Worm (Caenorhabditis elegans) whole organism, midembryonic: ENCODE results near the gene str-196.

ENCODE experiments used
- flt-1 ChIP-seq: fragments of 200-800 bp; sonication (Bioruptor generic); IDR thresholded peaks from 2 replicates; pipeline ENCODE4 v1.3.6; 2022; ENCODE audit warnings: missing genetic modification characterization, missing compliant biosample characterization
- klf-2 ChIP-seq: fragments of 200-800 bp; sonication (Bioruptor generic); conservative IDR thresholded peaks from 2 replicates; pipeline ENCODE4 v1.3.6; 2022; ENCODE audit warnings: missing genetic modification reagents, missing genetic modification characterization, missing compliant biosample characterization
- tab-1 ChIP-seq: fragments of 200-800 bp; sonication (Bioruptor generic); IDR thresholded peaks from 2 replicates; pipeline ENCODE4 v1.3.6; 2022; ENCODE audit warnings: missing genetic modification characterization, missing compliant biosample characterization
- ztf-23 ChIP-seq: fragments of 200-800 bp; sonication (Bioruptor generic); IDR thresholded peaks from 2 replicates; pipeline ENCODE4 v1.3.6; 2022; ENCODE audit warnings: missing genetic modification reagents, missing genetic modification characterization, missing compliant biosample characterization
- ztf-29 ChIP-seq: fragments of 200-800 bp; sonication (Bioruptor generic); IDR thresholded peaks from 2 replicates; pipeline ENCODE4 v1.3.6; 2022; ENCODE audit warnings: missing genetic modification reagents, missing genetic modification characterization, missing compliant biosample characterization

DNA sequence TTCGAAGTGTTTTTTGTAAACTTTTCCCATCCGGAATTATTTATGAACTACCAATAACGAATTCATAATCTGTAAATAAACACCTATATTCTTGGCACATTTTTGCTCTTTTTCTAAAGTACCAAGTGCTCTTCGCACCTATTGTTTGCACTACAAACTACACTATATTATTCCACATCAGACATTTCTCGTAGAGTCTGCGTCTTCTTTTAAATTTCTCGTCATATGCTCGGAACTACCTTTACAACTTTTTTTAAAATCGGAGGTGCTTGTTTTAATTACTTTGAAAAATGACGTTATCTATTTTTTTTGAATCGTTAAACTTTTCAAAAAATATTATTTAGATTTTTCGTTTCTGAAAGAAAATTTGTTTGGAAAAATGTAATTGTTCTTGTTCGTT is 26.7 kb upstream of the str-196 start, which contains the start of gene nhr-201:
- TF ChIP-seq flt-1 (GFP tag; lab: Robert Waterston, UW), result no peak
- no peak for TF ChIP-seq tab-1 (GFP tag; lab: Robert Waterston, UW)
- TF ChIP-seq ztf-29, result no peak
- no peak for TF ChIP-seq klf-2 (GFP tag; lab: Robert Waterston, UW)
- no peak for TF ChIP-seq ztf-23 (GFP tag; lab: Robert Waterston, UW)
